Worm (Caenorhabditis elegans) whole organism, mixed stage, embryonic: ENCODE data around the gene Y113G7A.14.

Experiments used
- bed-3 ChIP-seq: fragments of 200-800 bp; sonication (Bioruptor generic); optimal IDR thresholded peaks from 3 replicates; lab custom pipeline; 2018; ENCODE audit warnings: mild to moderate bottlenecking, missing genetic modification characterization, moderate library complexity, missing compliant biosample characterization
- ceh-83 ChIP-seq: fragments of 200-800 bp; sonication (Bioruptor generic); optimal IDR thresholded peaks from 2 replicates; lab custom pipeline; 2018; ENCODE audit warnings: mild to moderate bottlenecking, missing genetic modification characterization, missing compliant biosample characterization
- ces-1 ChIP-seq: fragments of 150-350 bp; optimal IDR thresholded peaks from 2 replicates; lab custom pipeline; 2014; ENCODE audit warnings: missing biosample characterization, missing genetic modification reagents, missing genetic modification characterization
- ham-2 ChIP-seq: fragments of 200-800 bp; sonication (Bioruptor generic); optimal IDR thresholded peaks from 2 replicates; lab custom pipeline; 2018; ENCODE audit warnings: mild to moderate bottlenecking, missing genetic modification characterization, missing compliant biosample characterization
- lsy-2 ChIP-seq: fragments of 150-350 bp; optimal IDR thresholded peaks from 2 replicates; lab custom pipeline; 2014; ENCODE audit warnings: missing biosample characterization, missing genetic modification characterization
- tbx-8 ChIP-seq: fragments of 200-800 bp; sonication (Bioruptor generic); optimal IDR thresholded peaks from 2 replicates; lab custom pipeline; 2018; ENCODE audit warnings: mild to moderate bottlenecking, missing genetic modification characterization, moderate library complexity, missing compliant biosample characterization
- unc-39 ChIP-seq: fragments of 150-350 bp; optimal IDR thresholded peaks from 2 replicates; lab custom pipeline; 2014; ENCODE audit warnings: missing biosample characterization, missing genetic modification characterization
- ztf-11 ChIP-seq: fragments of 150-350 bp; optimal IDR thresholded peaks from 2 replicates; lab custom pipeline; 2014; ENCODE audit warnings: missing biosample characterization, missing genetic modification characterization

DNA sequence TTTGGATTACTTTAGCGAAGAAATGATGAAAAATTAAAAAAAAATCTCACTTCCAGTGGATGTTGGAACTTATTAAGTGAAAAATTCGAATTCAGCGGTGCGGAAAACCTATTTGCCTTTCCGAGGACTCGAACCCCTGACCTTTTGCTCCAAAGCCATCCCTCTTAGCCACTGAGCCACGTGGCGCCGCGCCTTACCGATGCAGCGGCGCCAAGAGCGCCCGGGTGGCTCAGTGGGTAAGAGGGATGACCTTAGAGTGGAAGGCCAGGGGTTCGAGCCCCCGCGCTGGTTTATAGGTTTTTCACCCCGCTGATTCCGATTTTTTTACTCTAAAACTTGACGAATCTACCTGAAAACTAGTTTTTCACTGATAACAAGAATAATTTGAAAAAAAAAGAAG, 10.7 kb downstream of the Y113G7A.14 start:
- no peak for TF ChIP-seq ztf-11 (tag; lab: Kevin White, UChicago)
- no peak for TF ChIP-seq ces-1
- no peak for TF ChIP-seq ham-2
- no peak for TF ChIP-seq unc-39 (tag; lab: Kevin White, UChicago)
- no peak for TF ChIP-seq bed-3 (GFP tag; lab: Kevin White, UChicago)
- no peak for TF ChIP-seq tbx-8 (GFP tag; lab: Kevin White, UChicago)
- TF ChIP-seq lsy-2 (tag; lab: Kevin White, UChicago): no peak
- no peak for TF ChIP-seq ceh-83 (GFP tag; lab: Kevin White, UChicago)
